Worm (Caenorhabditis elegans): ENCODE data around the gene cog-1.

DNA sequence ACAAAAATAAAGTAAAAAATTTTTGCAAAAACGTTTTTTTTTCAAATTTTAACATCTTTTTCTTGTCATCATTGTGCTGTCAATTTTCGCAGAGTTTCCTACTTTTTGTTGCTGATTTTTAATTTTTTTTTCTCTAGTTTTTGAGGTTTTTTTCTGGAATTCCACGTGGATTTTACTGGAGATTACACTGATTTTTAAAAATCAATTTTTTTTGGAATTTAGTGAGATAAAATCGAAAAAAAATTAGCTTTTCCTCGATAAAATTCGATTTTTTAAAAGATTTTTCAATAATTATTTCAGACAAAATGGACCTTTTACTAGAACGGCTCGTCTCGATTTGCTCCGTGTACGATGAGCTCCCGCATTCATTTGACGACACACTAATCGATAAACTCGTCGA lies 32.6 kb upstream of the cog-1 start, which contains the start of gene R05H10.3:
- no peak for TF ChIP-seq dao-5 (tag; optimal IDR thresholded peaks at IDR 0.05)
- TF ChIP-seq him-1 (tag; optimal IDR thresholded peaks at IDR 0.05) = no peak

Data from whole organism, L4/young adult.